Worm (Caenorhabditis elegans) whole organism, young adult: ENCODE results near the gene Y116A8A.6.
A peak's percentile ranks its signal among the peaks of the same experiment; 100 is the strongest.
"Not testable (repeated sequence)": the region's sequence is repeated elsewhere in the genome, so short reads cannot be mapped to it uniquely, and the experiment has no call there.

Experiments used
- B0019.2 ChIP-seq: fragments of 200-800 bp; sonication (Bioruptor generic); conservative IDR thresholded peaks from 2 replicates; pipeline ENCODE4 v1.3.6; 2022; ENCODE audit warnings: missing genetic modification reagents, missing genetic modification characterization, missing compliant biosample characterization
- B0035.1 ChIP-seq: sonication (generic microtip); optimal IDR thresholded peaks from 2 replicates; lab custom pipeline; 2016; ENCODE audit warnings: missing genetic modification characterization, mild to moderate bottlenecking, missing compliant biosample characterization, missing genotype, missing genetic modification reagents
- B0261.1 ChIP-seq: sonication (generic microtip); optimal IDR thresholded peaks from 2 replicates; lab custom pipeline; 2016; ENCODE audit warnings: mild to moderate bottlenecking, missing genetic modification characterization, moderate library complexity, missing compliant biosample characterization
- D2030.7 ChIP-seq: fragments of 200-800 bp; sonication (Bioruptor generic); IDR thresholded peaks from 2 replicates; pipeline ENCODE4 v1.3.6; 2022; ENCODE audit warnings: missing genetic modification reagents, missing genetic modification characterization, missing compliant biosample characterization
- F10E7.11 ChIP-seq: sonication (generic microtip); optimal IDR thresholded peaks from 2 replicates; lab custom pipeline; 2017; ENCODE audit warnings: mild to moderate bottlenecking, missing genetic modification characterization, moderate library complexity, missing compliant biosample characterization
- Y67H2A.10 ChIP-seq: fragments of 200-800 bp; sonication (Bioruptor generic); conservative IDR thresholded peaks from 2 replicates; pipeline ENCODE4 v1.3.6; 2022; ENCODE audit warnings: missing genetic modification reagents, missing genetic modification characterization, missing compliant biosample characterization
- ZK185.1 ChIP-seq: sonication (generic microtip); optimal IDR thresholded peaks from 2 replicates; lab custom pipeline; 2016; ENCODE audit warnings: mild to moderate bottlenecking, missing genetic modification characterization, missing compliant biosample characterization; ENCODE audit not compliant: poor library complexity, severe bottlenecking
- attf-6 ChIP-seq: fragments of 200-800 bp; sonication (Bioruptor generic); IDR thresholded peaks from 2 replicates; pipeline ENCODE4 v1.3.6; 2022; ENCODE audit warnings: missing genetic modification reagents, missing genetic modification characterization, missing compliant biosample characterization
- cebp-1 ChIP-seq, 2 experiments: fragments of 200-800 bp in 1 of 2; sonication (Bioruptor generic) in 1 of 2; sonication (generic microtip) in 1 of 2; IDR thresholded peaks in 1 of 2; optimal IDR thresholded peaks in 1 of 2; 2 replicates each; pipeline versions ENCODE4 v1.3.6 to Lab custom; 2017 to 2022; ENCODE audit warnings: missing compliant biosample characterization in 2 of 2, missing genetic modification characterization in 2 of 2, mild to moderate bottlenecking in 1 of 2, missing genetic modification reagents in 1 of 2, moderate library complexity in 1 of 2
- ceh-100 ChIP-seq: fragments of 200-800 bp; sonication (Bioruptor generic); IDR thresholded peaks from 2 replicates; pipeline ENCODE4 v1.3.6; 2022; ENCODE audit warnings: missing genetic modification reagents, missing genetic modification characterization, missing compliant biosample characterization
- ceh-91 ChIP-seq: fragments of 200-800 bp; sonication (Bioruptor generic); IDR thresholded peaks from 2 replicates; pipeline ENCODE4 v1.3.6; 2022; ENCODE audit warnings: missing genetic modification reagents, missing genetic modification characterization, missing compliant biosample characterization
- dpff-1 ChIP-seq: sonication (generic microtip); optimal IDR thresholded peaks from 2 replicates; lab custom pipeline; 2017; ENCODE audit warnings: mild to moderate bottlenecking, missing genetic modification characterization, missing compliant biosample characterization
- hmg-1.2 ChIP-seq: fragments of 200-800 bp; sonication (Bioruptor generic); IDR thresholded peaks from 2 replicates; pipeline ENCODE4 v1.3.6; 2022; ENCODE audit warnings: missing genetic modification reagents, missing genetic modification characterization, missing compliant biosample characterization
- lin-40 ChIP-seq: sonication (generic microtip); optimal IDR thresholded peaks from 2 replicates; lab custom pipeline; 2016; ENCODE audit warnings: missing genetic modification characterization, mild to moderate bottlenecking, missing compliant biosample characterization, missing genotype, missing genetic modification reagents
- lsy-27 ChIP-seq: sonication (generic microtip); optimal IDR thresholded peaks from 2 replicates; lab custom pipeline; 2017; ENCODE audit warnings: missing genetic modification characterization, mild to moderate bottlenecking, missing compliant biosample characterization, antibody characterized with exemption, missing genotype, borderline replicate concordance; ENCODE audit not compliant: insufficient read depth
- madf-3 ChIP-seq: fragments of 200-800 bp; sonication (Bioruptor generic); IDR thresholded peaks from 2 replicates; pipeline ENCODE4 v1.3.6; 2022; ENCODE audit warnings: missing genetic modification reagents, missing genetic modification characterization, missing compliant biosample characterization
- nfya-1 ChIP-seq: sonication (generic microtip); optimal IDR thresholded peaks from 2 replicates; lab custom pipeline; 2017; ENCODE audit warnings: antibody characterized with exemption, missing compliant biosample characterization, missing genetic modification characterization, borderline replicate concordance; ENCODE audit not compliant: insufficient read depth
- nhr-27 ChIP-seq: fragments of 200-800 bp; sonication (Bioruptor generic); optimal IDR thresholded peaks from 2 replicates; lab custom pipeline; 2018; ENCODE audit warnings: mild to moderate bottlenecking, missing genetic modification characterization, moderate library complexity, missing compliant biosample characterization
- nhr-80 ChIP-seq: sonication (generic microtip); optimal IDR thresholded peaks from 2 replicates; lab custom pipeline; 2016; ENCODE audit warnings: missing genetic modification characterization, missing compliant biosample characterization
- repo-1 ChIP-seq: sonication (generic microtip); optimal IDR thresholded peaks from 2 replicates; lab custom pipeline; 2017; ENCODE audit warnings: mild to moderate bottlenecking, missing genetic modification characterization, missing compliant biosample characterization
- rpc-1 ChIP-seq, 2 experiments: fragments of 150-350 bp in 1 of 2; sonication (generic microtip) in 1 of 2; optimal IDR thresholded peaks; 2 replicates each; lab custom pipeline; 2014 to 2018; ENCODE audit warnings: missing biosample characterization in 1 of 2, missing genetic modification characterization in 1 of 2, missing genetic modification reagents in 1 of 2, missing genotype in 1 of 2
- snpc-1.1 ChIP-seq: sonication (generic microtip); optimal IDR thresholded peaks from 2 replicates; lab custom pipeline; 2017; ENCODE audit warnings: missing genetic modification characterization, mild to moderate bottlenecking, missing compliant biosample characterization, antibody characterized with exemption, moderate library complexity, missing genotype, missing genetic modification reagents; ENCODE audit not compliant: insufficient read depth
- snpc-4 ChIP-seq, 5 experiments: fragments of 150-350 bp in 1 of 5; sonication (generic microtip) in 4 of 5; optimal IDR thresholded peaks; 2 replicates each; lab custom pipeline; 2014 to 2018; ENCODE audit warnings: missing genetic modification characterization in 5 of 5, missing biosample characterization in 3 of 5, antibody characterized with exemption in 2 of 5, mild to moderate bottlenecking in 2 of 5, missing compliant biosample characterization in 2 of 5, missing genotype in 2 of 5, moderate library complexity in 2 of 5, missing genetic modification reagents in 1 of 5
- somi-1 ChIP-seq: fragments of 200-800 bp; sonication (Bioruptor generic); optimal IDR thresholded peaks from 2 replicates; lab custom pipeline; 2018; ENCODE audit warnings: mild to moderate bottlenecking, missing genetic modification characterization, missing compliant biosample characterization
- tbp1 ChIP-seq: fragments of 200-800 bp; sonication (Bioruptor generic); optimal IDR thresholded peaks from 2 replicates; lab custom pipeline; 2018; ENCODE audit warnings: mild to moderate bottlenecking, missing genetic modification characterization, missing compliant biosample characterization
- ztf-25 ChIP-seq: fragments of 200-800 bp; sonication (Bioruptor generic); IDR thresholded peaks from 2 replicates; pipeline ENCODE4 v1.3.6; 2022; ENCODE audit warnings: missing genetic modification reagents, missing genetic modification characterization, missing compliant biosample characterization

Gene Y116A8A.6

ce11 chrIV:16829896-16830295 is 1.3 kb upstream of the Y116A8A.6 start, which contains the start of gene Y116A8A.7:
Y116A8A.7 (plus strand) TSS chrIV:16830196.
- TF ChIP-seq snpc-1.1 (tag; lab: Kevin White, UChicago), result no peak
- no peak for TF ChIP-seq snpc-4 (GFP tag; optimal IDR thresholded peaks at IDR 0.05; lab: Kevin White, UChicago)
- TF ChIP-seq snpc-4 (tag; optimal IDR thresholded peaks at IDR 0.05; lab: Kevin White, UChicago), result peak in 1 of 4 experiments; percentile 24

ce11 chrIV:16822529-16822928 is 6.1 kb downstream of the Y116A8A.6 start, which contains the start of gene Y116A8A.4:
Y116A8A.4 (plus strand) TSS chrIV:16822829.
- TF ChIP-seq Y67H2A.10 (GFP tag; lab: Robert Waterston, UW) (no peak), ztf-25 (GFP tag; lab: Robert Waterston, UW) (no peak), ceh-100 (GFP tag; lab: Robert Waterston, UW) (no peak), snpc-1.1 (tag; lab: Kevin White, UChicago) (no peak), nfya-1 (tag; lab: Kevin White, UChicago) (no peak), B0019.2 (no peak), ceh-91 (no peak), repo-1 (tag; lab: Kevin White, UChicago) (no peak)

- TF ChIP-seq ztf-25 (GFP tag; lab: Robert Waterston, UW), result 0 out of 2 replicates have a peak, but pooled peaks have one; percentile 49
- peak; percentile 38; the same call in 1 of the 2 replicates for TF ChIP-seq hmg-1.2
- TF ChIP-seq B0261.1, result peak; percentile 51
- TF ChIP-seq rpc-1 (optimal IDR thresholded peaks at IDR 0.05; lab: Kevin White, UChicago), result peak; percentile 34
- TF ChIP-seq rpc-1 (tag; optimal IDR thresholded peaks at IDR 0.05; lab: Kevin White, UChicago), result peak; percentile 62
- TF ChIP-seq snpc-4 (GFP tag; optimal IDR thresholded peaks at IDR 0.05; lab: Kevin White, UChicago), result not testable (repeated sequence)
- peak in 2 of 4 experiments; percentile 78 to 89 for TF ChIP-seq snpc-4 (tag; optimal IDR thresholded peaks at IDR 0.05; lab: Kevin White, UChicago)
- TF ChIP-seq attf-6 (GFP tag; lab: Robert Waterston, UW), result peak; percentile 94
- TF ChIP-seq tbp1 (GFP tag; lab: Kevin White, UChicago), result peak; percentile 86
- TF ChIP-seq D2030.7 (GFP tag; lab: Robert Waterston, UW), result 0 out of 2 replicates have a peak, but pooled peaks have one; percentile 25
- TF ChIP-seq, all 124 proteins: peak for 8; not testable (repeated sequence) for 116
Observed at ce11 chrIV:16818551-16818950, 10.0 kb downstream of the Y116A8A.6 start.

ce11 chrIV:16813825-16814224 is 14.8 kb downstream of the Y116A8A.6 start, which contains the start of gene Y116A8A.2:
Y116A8A.2 (minus strand) TSS chrIV:16813925.
- TF ChIP-seq F10E7.11 (tag; lab: Kevin White, UChicago) (no peak), dpff-1 (tag; lab: Kevin White, UChicago) (no peak), lin-40 (no peak), nfya-1 (tag; lab: Kevin White, UChicago) (no peak), Y67H2A.10 (GFP tag; lab: Robert Waterston, UW) (no peak), lsy-27 (tag; lab: Kevin White, UChicago) (no peak), somi-1 (GFP tag; lab: Kevin White, UChicago) (no peak), ZK185.1 (no peak), nhr-80 (tag; lab: Kevin White, UChicago) (no peak), B0035.1 (tag; lab: Kevin White, UChicago) (no peak), nhr-27 (tag; lab: Kevin White, UChicago) (no peak)

- TF ChIP-seq madf-3 (GFP tag; lab: Robert Waterston, UW), result no peak
- TF ChIP-seq snpc-4 (GFP tag; optimal IDR thresholded peaks at IDR 0.05; lab: Kevin White, UChicago), result no peak
- TF ChIP-seq snpc-4 (tag; optimal IDR thresholded peaks at IDR 0.05; lab: Kevin White, UChicago), result peak in 1 of 4 experiments; percentile 43
- no peak for TF ChIP-seq cebp-1 (GFP tag; IDR thresholded peaks at IDR 0.05; lab: Robert Waterston, UW)
- no peak for TF ChIP-seq cebp-1 (tag; optimal IDR thresholded peaks at IDR 0.05; lab: Kevin White, UChicago)
Observed at ce11 chrIV:16812116-16812515, 16.5 kb downstream of the Y116A8A.6 start.
